Fruit fly (Drosophila melanogaster): Measurements from ENCODE around the gene prd.

The prd gene

dm6 chr2L:12085619-12086171, at the start of gene prd:
prd (minus strand) TSS chr2L:12085827.
- TF ChIP-seq CG32264 (GFP tag; optimal IDR thresholded peaks at IDR 0.05) (no peak), HLH106 (tag; optimal IDR thresholded peaks at IDR 0.05) (no peak), Hr78 (GFP tag; optimal IDR thresholded peaks at IDR 0.05) (no peak)

- TF ChIP-seq Vsx2 (GFP tag; optimal IDR thresholded peaks at IDR 0.05; ENCODE audit: partially characterized antibody) = no peak
- TF ChIP-seq Sp1 (GFP tag; optimal IDR thresholded peaks at IDR 0.05) = no peak
- no peak for TF ChIP-seq Hr78 (GFP tag; optimal IDR thresholded peaks at IDR 0.05)
- no peak for TF ChIP-seq fru (GFP tag; optimal IDR thresholded peaks at IDR 0.05)
- no peak for TF ChIP-seq brk (GFP tag; optimal IDR thresholded peaks at IDR 0.05)
- TF ChIP-seq N (GFP tag; optimal IDR thresholded peaks at IDR 0.05) = no peak
- no peak for TF ChIP-seq Hr83 (GFP tag; optimal IDR thresholded peaks at IDR 0.05; ENCODE audit: poor library complexity, severe bottlenecking)
- TF ChIP-seq dsf (GFP tag; optimal IDR thresholded peaks at IDR 0.05; ENCODE audit: borderline replicate concordance) = no peak
- no peak for TF ChIP-seq HLH106 (tag; optimal IDR thresholded peaks at IDR 0.05)
- TF ChIP-seq psq (GFP tag; optimal IDR thresholded peaks at IDR 0.05) = no peak
- no peak for TF ChIP-seq Hnf4 (GFP tag; optimal IDR thresholded peaks at IDR 0.05)
- TF ChIP-seq lola (GFP tag; optimal IDR thresholded peaks at IDR 0.05) = no peak
- TF ChIP-seq Dif (GFP tag; optimal IDR thresholded peaks at IDR 0.05; ENCODE audit: partially characterized antibody) = no peak
- TF ChIP-seq sage (GFP tag; optimal IDR thresholded peaks at IDR 0.05) = no peak
- no peak for TF ChIP-seq Dfd (GFP tag; optimal IDR thresholded peaks at IDR 0.05)
- no peak for TF ChIP-seq CrebA (GFP tag; optimal IDR thresholded peaks at IDR 0.05; ENCODE audit: borderline replicate concordance)
- no peak for TF ChIP-seq dl (GFP tag; optimal IDR thresholded peaks at IDR 0.05; ENCODE audit: insufficient read depth in 1 of 2, partially characterized antibody in 2 of 2)
- no peak for TF ChIP-seq CG32264 (GFP tag; optimal IDR thresholded peaks at IDR 0.05)
- TF ChIP-seq CG9705 (GFP tag; optimal IDR thresholded peaks at IDR 0.05) = no peak
- TF ChIP-seq Rel (GFP tag; optimal IDR thresholded peaks at IDR 0.05) = no peak
- no peak for TF ChIP-seq Rel (tag; optimal IDR thresholded peaks at IDR 0.05)
Measured at dm6 chr2L:12134125-12134378, 48.4 kb upstream of the prd start.

dm6 chr2L:12133275-12134124, 47.9 kb upstream of the prd start, which contains the start of gene rho-6:
rho-6 (minus strand) TSS chr2L:12133411.
- TF ChIP-seq Dif (GFP tag; optimal IDR thresholded peaks at IDR 0.05; ENCODE audit: partially characterized antibody) (no peak), Myc (optimal IDR thresholded peaks at IDR 0.05) (peak; percentile 58)

- TF ChIP-seq Myc (optimal IDR thresholded peaks at IDR 0.05) (no peak), Abd-B (GFP tag; optimal IDR thresholded peaks at IDR 0.05) (no peak), N (GFP tag; optimal IDR thresholded peaks at IDR 0.05) (no peak), foxo (GFP tag; optimal IDR thresholded peaks at IDR 0.05) (peak in 1 of 2 experiments; percentile 4), dmrt93B (GFP tag; optimal IDR thresholded peaks at IDR 0.05) (no peak)
Measured at dm6 chr2L:12120000-12120399, 34.4 kb upstream of the prd start.

dm6 chr2L:12115809-12116208, 30.2 kb upstream of the prd start:
- no peak for TF ChIP-seq Mio (GFP tag; optimal IDR thresholded peaks at IDR 0.05)
- no peak for TF ChIP-seq dsf (GFP tag; optimal IDR thresholded peaks at IDR 0.05; ENCODE audit: borderline replicate concordance)
- no peak for TF ChIP-seq pan (optimal IDR thresholded peaks at IDR 0.05)
- no peak for TF ChIP-seq Vsx2 (GFP tag; optimal IDR thresholded peaks at IDR 0.05; ENCODE audit: partially characterized antibody)
- TF ChIP-seq CrebA (GFP tag; optimal IDR thresholded peaks at IDR 0.05; ENCODE audit: borderline replicate concordance) = no peak
- TF ChIP-seq usp (GFP tag; optimal IDR thresholded peaks at IDR 0.05) = no peak
- TF ChIP-seq Rel (GFP tag; optimal IDR thresholded peaks at IDR 0.05) = no peak
- no peak for TF ChIP-seq Rel (tag; optimal IDR thresholded peaks at IDR 0.05)
- TF ChIP-seq sage (GFP tag; optimal IDR thresholded peaks at IDR 0.05) = no peak
- TF ChIP-seq GATAd (GFP tag; optimal IDR thresholded peaks at IDR 0.05) = no peak
- no peak for TF ChIP-seq Sp1 (GFP tag; optimal IDR thresholded peaks at IDR 0.05)
- TF ChIP-seq fru (GFP tag; optimal IDR thresholded peaks at IDR 0.05) = no peak
- no peak for TF ChIP-seq Jra (GFP tag; optimal IDR thresholded peaks at IDR 0.05)
- no peak for TF ChIP-seq Abd-B (GFP tag; optimal IDR thresholded peaks at IDR 0.05)
- TF ChIP-seq Hnf4 (GFP tag; optimal IDR thresholded peaks at IDR 0.05) = no peak
- no peak for TF ChIP-seq psq (GFP tag; optimal IDR thresholded peaks at IDR 0.05)
- TF ChIP-seq HLH106 (tag; optimal IDR thresholded peaks at IDR 0.05) = no peak
- no peak for TF ChIP-seq jim (GFP tag; optimal IDR thresholded peaks at IDR 0.05)
